Fruit fly (Drosophila melanogaster): ENCODE data around the gene neo.

neo gene

DNA sequence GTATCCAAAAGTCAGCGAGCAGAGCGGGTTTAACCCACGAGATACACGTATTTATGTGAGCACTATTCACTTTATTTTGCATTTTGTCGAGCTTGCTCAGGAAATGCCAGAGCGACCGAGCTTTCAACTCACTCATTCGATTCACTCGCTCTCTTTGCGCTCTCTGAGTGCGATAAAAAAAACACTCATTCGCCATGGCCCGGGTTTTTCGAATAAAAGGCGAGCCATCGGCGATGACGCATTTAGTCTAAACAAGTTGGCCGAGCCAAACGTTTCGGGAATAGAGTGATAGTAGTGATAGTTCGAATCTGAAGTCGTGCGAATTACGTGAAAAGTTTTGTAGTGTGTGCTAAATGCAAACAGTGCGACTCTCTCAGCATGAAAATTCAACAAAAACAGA is 36.6 kb upstream of the neo start (continued):
- TF ChIP-seq onecut (GFP tag; IDR thresholded peaks at IDR 0.05) (no peak), unpg (GFP tag; optimal IDR thresholded peaks at IDR 0.05) (no peak), CG2120 (GFP tag; optimal IDR thresholded peaks at IDR 0.05) (no peak), abd-A (tag; optimal IDR thresholded peaks at IDR 0.05) (peak; percentile 69), Scr (GFP tag; IDR thresholded peaks at IDR 0.05; ENCODE audit: partially characterized antibody) (peak; percentile 44; the same call in 1 of the 2 replicates), HLH4C (GFP tag; IDR thresholded peaks at IDR 0.05; ENCODE audit: partially characterized antibody) (peak; percentile 28; the same call in 2 of the 3 replicates), CG2889 (GFP tag; IDR thresholded peaks at IDR 0.05) (no peak), CG9817 (tag; optimal IDR thresholded peaks at IDR 0.05) (no peak), Antp (GFP tag; optimal IDR thresholded peaks at IDR 0.05) (peak; percentile 18), CG10543 (GFP tag; optimal IDR thresholded peaks at IDR 0.05) (peak; percentile 22), Trl (optimal IDR thresholded peaks at IDR 0.05) (peak; percentile 80 to 95), Trl (GFP tag; optimal IDR thresholded peaks at IDR 0.05) (peak; percentile 20), CG34224 (GFP tag; IDR thresholded peaks at IDR 0.05; ENCODE audit: partially characterized antibody) (peak; percentile 64), sens-2 (GFP tag; IDR thresholded peaks at IDR 0.05) (no peak), CG13624 (GFP tag; optimal IDR thresholded peaks at IDR 0.05) (peak; percentile 76), dm (GFP tag; optimal IDR thresholded peaks at IDR 0.05) (no peak), H15 (GFP tag; IDR thresholded peaks at IDR 0.05) (no peak), Bteb2 (GFP tag; optimal IDR thresholded peaks at IDR 0.05) (no peak), Sox102F (GFP tag; optimal IDR thresholded peaks at IDR 0.05) (no peak), CG4854 (GFP tag; optimal IDR thresholded peaks at IDR 0.05) (no peak), Tbp (GFP tag; optimal IDR thresholded peaks at IDR 0.05) (no peak), al (GFP tag; IDR thresholded peaks at IDR 0.05) (no peak), ro (GFP tag; IDR thresholded peaks at IDR 0.05) (no peak), E2f2 (GFP tag; IDR thresholded peaks at IDR 0.05) (no peak), ase (GFP tag; IDR thresholded peaks at IDR 0.05) (no peak), CG15269 (tag; optimal IDR thresholded peaks at IDR 0.05) (no peak), Mrtf (GFP tag; IDR thresholded peaks at IDR 0.05) (no peak), CG11695 (GFP tag; IDR thresholded peaks at IDR 0.05) (no peak), CG6272 (GFP tag; IDR thresholded peaks at IDR 0.05) (no peak), CG4820 (GFP tag; optimal IDR thresholded peaks at IDR 0.05) (no peak)

DNA sequence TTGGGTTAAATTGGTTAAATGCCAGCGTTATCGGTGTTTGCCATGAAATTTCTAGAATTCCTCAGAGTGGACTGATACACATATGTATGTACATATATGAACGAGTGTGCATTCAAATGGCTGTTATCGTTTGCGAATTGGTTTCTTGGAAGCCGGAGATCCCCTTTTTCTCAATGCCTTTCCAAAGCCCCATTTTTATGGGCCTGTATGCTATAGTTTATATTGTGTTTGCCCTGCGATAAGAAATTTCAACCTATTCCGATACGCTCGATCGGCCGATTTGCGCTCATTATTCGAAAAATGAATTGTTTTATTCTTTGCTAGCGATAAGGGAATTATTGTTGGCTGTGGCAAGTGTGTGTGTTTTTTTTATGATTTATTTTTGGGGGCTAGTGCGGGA is 35.7 kb upstream of the neo start:
- TF ChIP-seq exex (tag; optimal IDR thresholded peaks at IDR 0.05) (peak; percentile 86), CG34224 (GFP tag; IDR thresholded peaks at IDR 0.05; ENCODE audit: partially characterized antibody) (no peak), sens (GFP tag) (peak; percentile 69), CG34376 (GFP tag; optimal IDR thresholded peaks at IDR 0.05) (peak; percentile 53), lab (GFP tag; optimal IDR thresholded peaks at IDR 0.05) (peak; percentile 13), GATAe (GFP tag; conservative IDR thresholded peaks at IDR 0.05) (peak; percentile 39; the same call in 1 of the 2 replicates), CG2678 (tag; optimal IDR thresholded peaks at IDR 0.05) (peak; percentile 35), Med (GFP tag) (peak; percentile 0), pan (optimal IDR thresholded peaks at IDR 0.05) (no peak), pan (GFP tag; optimal IDR thresholded peaks at IDR 0.05 in 1 of 2, IDR thresholded peaks at IDR 0.05 in 1 of 2) (peak in 1 of 2 experiments; percentile 8), CG4707 (GFP tag; optimal IDR thresholded peaks at IDR 0.05) (no peak), grn (GFP tag; optimal IDR thresholded peaks at IDR 0.05) (peak; percentile 21), sd (tag; optimal IDR thresholded peaks at IDR 0.05) (peak; percentile 79), sug (tag; optimal IDR thresholded peaks at IDR 0.05) (peak; percentile 9), sob (GFP tag; IDR thresholded peaks at IDR 0.05) (no peak)

Data from whole organism, embryonic.